Fruit fly (Drosophila melanogaster): ENCODE measurements around the gene Or85f.

Or85f gene

dm6 chr3R:9404104-9404512 lies 6.1 kb downstream of the Or85f start, which contains the start of the genes CG9356, BBIP1 and CG8135 (continued):
- TF ChIP-seq da (GFP tag; optimal IDR thresholded peaks at IDR 0.05) (peak; percentile 60), unpg (GFP tag; optimal IDR thresholded peaks at IDR 0.05) (no peak), caup (GFP tag; optimal IDR thresholded peaks at IDR 0.05; ENCODE audit: severe bottlenecking) (peak; percentile 59), Opbp (GFP tag; IDR thresholded peaks at IDR 0.05; ENCODE audit: partially characterized antibody) (peak; percentile 62), fd96Cb (tag; optimal IDR thresholded peaks at IDR 0.05) (peak; percentile 29), ttk (GFP tag; IDR thresholded peaks at IDR 0.05) (peak; percentile 37; the same call in 1 of the 2 replicates), CG16815 (GFP tag; optimal IDR thresholded peaks at IDR 0.05) (peak; percentile 21), CG42726 (GFP tag; IDR thresholded peaks at IDR 0.05; ENCODE audit: partially characterized antibody) (no peak), CG7987 (GFP tag; optimal IDR thresholded peaks at IDR 0.05) (peak; percentile 23), nau (GFP tag; optimal IDR thresholded peaks at IDR 0.05) (no peak), Hr51 (GFP tag; optimal IDR thresholded peaks at IDR 0.05) (peak in 1 of 2 experiments; percentile 82)

dm6 chr3R:9408069-9408468 lies 10.1 kb downstream of the Or85f start, which contains the start of gene CG44261:
CG44261 (minus strand) TSS chr3R:9408169.
- TF ChIP-seq CG12769 (tag; optimal IDR thresholded peaks at IDR 0.05) (no peak), CG3726 (GFP tag; IDR thresholded peaks at IDR 0.05) (no peak), Ets97D (GFP tag; optimal IDR thresholded peaks at IDR 0.05) (no peak), sens-2 (GFP tag; IDR thresholded peaks at IDR 0.05) (no peak), gsb (GFP tag; IDR thresholded peaks at IDR 0.05) (no peak), aop (GFP tag; IDR thresholded peaks at IDR 0.05) (no peak), Meics (GFP tag; optimal IDR thresholded peaks at IDR 0.05) (no peak), Lpt (GFP tag; optimal IDR thresholded peaks at IDR 0.05) (no peak), slp2 (GFP tag; optimal IDR thresholded peaks at IDR 0.05) (no peak), Rx (GFP tag; IDR thresholded peaks at IDR 0.05) (no peak), HLHmδ (GFP tag; optimal IDR thresholded peaks at IDR 0.05) (no peak)

- TF ChIP-seq sqz (GFP tag; optimal IDR thresholded peaks at IDR 0.05) (no peak), CG10321 (GFP tag; IDR thresholded peaks at IDR 0.05) (no peak), CG6683 (GFP tag; optimal IDR thresholded peaks at IDR 0.05) (no peak), CG33213 (GFP tag; optimal IDR thresholded peaks at IDR 0.05) (no peak), Antp (GFP tag; optimal IDR thresholded peaks at IDR 0.05) (no peak), slou (GFP tag; optimal IDR thresholded peaks at IDR 0.05) (no peak), fru (optimal IDR thresholded peaks at IDR 0.05) (no peak), CG4820 (GFP tag; optimal IDR thresholded peaks at IDR 0.05) (no peak), sr (GFP tag; IDR thresholded peaks at IDR 0.05) (no peak), CG10654 (GFP tag; optimal IDR thresholded peaks at IDR 0.05) (no peak), nmo (GFP tag; optimal IDR thresholded peaks at IDR 0.05) (no peak), mam (GFP tag; optimal IDR thresholded peaks at IDR 0.05) (no peak), Doc2 (GFP tag; IDR thresholded peaks at IDR 0.05) (no peak), Ravus (GFP tag; IDR thresholded peaks at IDR 0.05) (no peak), ab (GFP tag; optimal IDR thresholded peaks at IDR 0.05) (no peak), CG6175 (GFP tag; IDR thresholded peaks at IDR 0.05) (no peak), otp (GFP tag; IDR thresholded peaks at IDR 0.05) (no peak)
These were observed 12.2 kb downstream of the Or85f start, which contains the start of gene betaTub85D for dm6 chr3R:9410182-9410581. betaTub85D (minus strand) TSS chr3R:9410282.
